Fruit fly (Drosophila melanogaster): Measurements from ENCODE around the gene RYa-R.

- TF ChIP-seq CG8478 (optimal IDR thresholded peaks at IDR 0.05) (no peak), CTCF (optimal IDR thresholded peaks at IDR 0.05) (no peak)
Observed at dm6 chr3R:27087549-27087948, 90.8 kb downstream of the RYa-R start, which contains the start of gene Cpr97Ea.
